Worm (Caenorhabditis elegans) whole organism, L2 larva: ENCODE measurements around the gene C30G12.6.

Source experiments
- C34F6.9 ChIP-seq: fragments of 150-350 bp; optimal IDR thresholded peaks from 2 replicates; lab custom pipeline; 2014; ENCODE audit warnings: missing biosample characterization, missing genetic modification characterization
- F13H6.1 ChIP-seq: sonication (generic microtip); optimal IDR thresholded peaks from 2 replicates; lab custom pipeline; 2016; ENCODE audit warnings: missing genetic modification characterization, missing compliant biosample characterization
- R02D3.7 ChIP-seq: fragments of 150-350 bp; optimal IDR thresholded peaks from 2 replicates; lab custom pipeline; 2014; ENCODE audit warnings: missing biosample characterization, missing genetic modification characterization
- Y55F3AM.14 ChIP-seq: fragments of 200-800 bp; sonication (Bioruptor generic); optimal IDR thresholded peaks from 2 replicates; lab custom pipeline; 2018; ENCODE audit warnings: mild to moderate bottlenecking, missing genetic modification characterization, missing compliant biosample characterization
- ZK546.5 ChIP-seq: sonication (generic microtip); optimal IDR thresholded peaks from 2 replicates; lab custom pipeline; 2017; ENCODE audit warnings: missing biosample characterization, missing genetic modification characterization
- alr-1 ChIP-seq: fragments of 150-350 bp; optimal IDR thresholded peaks from 2 replicates; lab custom pipeline; 2014; ENCODE audit warnings: missing biosample characterization, missing genetic modification characterization
- aly-2 ChIP-seq: fragments of 150-350 bp; optimal IDR thresholded peaks from 2 replicates; lab custom pipeline; 2014; ENCODE audit warnings: missing biosample characterization, missing genetic modification characterization
- ama-1 ChIP-seq: fragments of 150-350 bp; optimal IDR thresholded peaks from 2 replicates; lab custom pipeline; 2018; ENCODE audit warnings: inconsistent platforms
- blmp-1 ChIP-seq: sonication (generic microtip); optimal IDR thresholded peaks from 2 replicates; lab custom pipeline; 2017; ENCODE audit warnings: missing genetic modification characterization, mild to moderate bottlenecking, missing compliant biosample characterization, antibody characterized with exemption, moderate library complexity; ENCODE audit not compliant: insufficient read depth
- ceh-16 ChIP-seq: fragments of 150-350 bp; optimal IDR thresholded peaks from 2 replicates; lab custom pipeline; 2014; ENCODE audit warnings: missing biosample characterization, missing genetic modification characterization
- ceh-82 ChIP-seq: fragments of 150-350 bp; optimal IDR thresholded peaks from 2 replicates; lab custom pipeline; 2014; ENCODE audit warnings: missing biosample characterization, missing genetic modification characterization
- crh-2 ChIP-seq: sonication (generic microtip); optimal IDR thresholded peaks from 2 replicates; lab custom pipeline; 2017; ENCODE audit warnings: missing biosample characterization, missing genetic modification characterization
- dmd-4 ChIP-seq: sonication (generic microtip); optimal IDR thresholded peaks from 2 replicates; lab custom pipeline; 2017; ENCODE audit warnings: missing biosample characterization, missing genetic modification characterization
- egl-27 ChIP-seq: sonication (generic microtip); optimal IDR thresholded peaks from 3 replicates; lab custom pipeline; 2017; ENCODE audit warnings: missing biosample characterization, missing genetic modification reagents, missing genetic modification characterization
- elt-1 ChIP-seq: fragments of 150-350 bp; optimal IDR thresholded peaks from 2 replicates; lab custom pipeline; 2014; ENCODE audit warnings: missing biosample characterization, missing genetic modification characterization
- elt-3 ChIP-seq: sonication (generic microtip); optimal IDR thresholded peaks from 2 replicates; lab custom pipeline; 2017; ENCODE audit warnings: missing biosample characterization, missing genetic modification characterization
- fos-1 ChIP-seq: fragments of 150-350 bp; optimal IDR thresholded peaks from 2 replicates; lab custom pipeline; 2014; ENCODE audit warnings: missing biosample characterization, missing genetic modification characterization
- gmeb-1 ChIP-seq: fragments of 150-350 bp; optimal IDR thresholded peaks from 2 replicates; lab custom pipeline; 2014; ENCODE audit warnings: missing biosample characterization, missing genetic modification characterization
- lin-11 ChIP-seq: fragments of 150-350 bp; sonication (generic microtip); optimal IDR thresholded peaks from 2 replicates; lab custom pipeline; 2014; ENCODE audit warnings: missing biosample characterization, missing genetic modification characterization, inconsistent platforms, mixed read lengths
- lin-13 ChIP-seq: fragments of 150-350 bp; optimal IDR thresholded peaks from 2 replicates; lab custom pipeline; 2014; ENCODE audit warnings: missing biosample characterization, missing genetic modification reagents, missing genetic modification characterization
- lin-39 ChIP-seq: fragments of 150-350 bp; optimal IDR thresholded peaks from 2 replicates; lab custom pipeline; 2014; ENCODE audit warnings: missing biosample characterization, missing genetic modification reagents, missing genetic modification characterization
- lsy-2 ChIP-seq, 2 experiments: fragments of 150-350 bp in 1 of 2; sonication (generic microtip) in 1 of 2; optimal IDR thresholded peaks; 2 replicates each; lab custom pipeline; 2014 to 2017; ENCODE audit warnings: missing biosample characterization in 2 of 2, missing genetic modification characterization in 2 of 2
- mab-5 ChIP-seq: fragments of 150-350 bp; optimal IDR thresholded peaks from 2 replicates; lab custom pipeline; 2014; ENCODE audit warnings: missing biosample characterization, missing genetic modification characterization
- mbf-1 ChIP-seq: sonication (generic microtip); optimal IDR thresholded peaks from 2 replicates; lab custom pipeline; 2017; ENCODE audit warnings: missing biosample characterization, missing genetic modification characterization
- mdl-1 ChIP-seq, 2 experiments: fragments of 150-350 bp in 1 of 2; sonication (generic microtip) in 1 of 2; optimal IDR thresholded peaks; 2 replicates each; lab custom pipeline; 2017; ENCODE audit warnings: missing biosample characterization in 2 of 2, missing genetic modification characterization in 2 of 2
- nhr-10 ChIP-seq: sonication (generic microtip); optimal IDR thresholded peaks from 2 replicates; lab custom pipeline; 2017; ENCODE audit warnings: missing biosample characterization, missing genetic modification characterization
- nhr-11 ChIP-seq: fragments of 150-350 bp; optimal IDR thresholded peaks from 2 replicates; lab custom pipeline; 2014; ENCODE audit warnings: missing biosample characterization, missing genetic modification characterization
- nhr-12 ChIP-seq: fragments of 150-350 bp; optimal IDR thresholded peaks from 2 replicates; lab custom pipeline; 2014; ENCODE audit warnings: missing biosample characterization, missing genetic modification characterization
- nhr-129 ChIP-seq: fragments of 150-350 bp; optimal IDR thresholded peaks from 2 replicates; lab custom pipeline; 2014; ENCODE audit warnings: missing biosample characterization, missing genetic modification characterization
- nhr-21 ChIP-seq: fragments of 150-350 bp; optimal IDR thresholded peaks from 2 replicates; lab custom pipeline; 2014; ENCODE audit warnings: missing biosample characterization, missing genetic modification characterization
- nhr-23 ChIP-seq: fragments of 150-350 bp; optimal IDR thresholded peaks from 2 replicates; lab custom pipeline; 2014; ENCODE audit warnings: missing biosample characterization, missing genetic modification reagents, missing genetic modification characterization
- nhr-237 ChIP-seq: fragments of 150-350 bp; optimal IDR thresholded peaks from 2 replicates; lab custom pipeline; 2014; ENCODE audit warnings: missing biosample characterization, missing genetic modification characterization
- nhr-25 ChIP-seq: fragments of 150-350 bp; sonication (generic microtip); optimal IDR thresholded peaks from 3 replicates; lab custom pipeline; 2014; ENCODE audit warnings: missing biosample characterization, missing genetic modification characterization
- nhr-6 ChIP-seq: fragments of 150-350 bp; optimal IDR thresholded peaks from 2 replicates; lab custom pipeline; 2014; ENCODE audit warnings: missing biosample characterization, missing genetic modification characterization
- nhr-77 ChIP-seq: fragments of 150-350 bp; optimal IDR thresholded peaks from 2 replicates; lab custom pipeline; 2014; ENCODE audit warnings: missing biosample characterization, missing genetic modification characterization
- peb-1 ChIP-seq: fragments of 150-350 bp; optimal IDR thresholded peaks from 2 replicates; lab custom pipeline; 2014; ENCODE audit warnings: missing biosample characterization, missing genetic modification characterization
- sem-4 ChIP-seq: fragments of 150-350 bp; optimal IDR thresholded peaks from 2 replicates; lab custom pipeline; 2014; ENCODE audit warnings: missing biosample characterization, missing genetic modification reagents, missing genetic modification characterization
- skn-1 ChIP-seq: sonication (generic microtip); optimal IDR thresholded peaks from 2 replicates; lab custom pipeline; 2017; ENCODE audit warnings: missing biosample characterization, missing genetic modification characterization
- sma-3 ChIP-seq: sonication (generic microtip); optimal IDR thresholded peaks from 2 replicates; lab custom pipeline; 2016; ENCODE audit warnings: missing genetic modification reagents, missing genetic modification characterization, missing compliant biosample characterization
- sma-9 ChIP-seq, 2 experiments: fragments of 150-350 bp in 1 of 2; sonication (generic microtip) in 1 of 2; optimal IDR thresholded peaks; 2 replicates each; lab custom pipeline; 2014 to 2016; ENCODE audit warnings: missing genetic modification characterization in 2 of 2, mild to moderate bottlenecking in 1 of 2, missing biosample characterization in 1 of 2, missing compliant biosample characterization in 1 of 2, missing genetic modification reagents in 1 of 2, moderate library complexity in 1 of 2
- snpc-4 ChIP-seq: fragments of 150-350 bp; optimal IDR thresholded peaks from 2 replicates; lab custom pipeline; 2014; ENCODE audit warnings: missing biosample characterization, missing genetic modification characterization
- unc-39 ChIP-seq: fragments of 150-350 bp; optimal IDR thresholded peaks from 2 replicates; lab custom pipeline; 2014; ENCODE audit warnings: missing biosample characterization, missing genetic modification characterization
- unc-55 ChIP-seq: fragments of 150-350 bp; sonication (generic microtip); optimal IDR thresholded peaks from 3 replicates; lab custom pipeline; 2014; ENCODE audit warnings: missing biosample characterization, missing genetic modification reagents, missing genetic modification characterization
- unc-62 ChIP-seq: fragments of 150-350 bp; optimal IDR thresholded peaks from 2 replicates; lab custom pipeline; 2014; ENCODE audit warnings: missing biosample characterization, missing genetic modification reagents, missing genetic modification characterization
- zag-1 ChIP-seq: fragments of 150-350 bp; optimal IDR thresholded peaks from 2 replicates; lab custom pipeline; 2014; ENCODE audit warnings: missing biosample characterization, missing genetic modification characterization
- ztf-1 ChIP-seq: fragments of 200-800 bp; sonication (Bioruptor generic); conservative IDR thresholded peaks from 2 replicates; pipeline ENCODE4 v1.3.6; 2022; ENCODE audit warnings: missing genetic modification characterization, missing compliant biosample characterization
- ztf-11 ChIP-seq: sonication (generic microtip); optimal IDR thresholded peaks from 2 replicates; lab custom pipeline; 2017; ENCODE audit warnings: missing biosample characterization, missing genetic modification characterization
- ztf-4 ChIP-seq: fragments of 150-350 bp; optimal IDR thresholded peaks from 2 replicates; lab custom pipeline; 2014; ENCODE audit warnings: missing biosample characterization, missing genetic modification characterization

The C30G12.6 gene

ce11 chrII:7323925-7324324 is 28.1 kb upstream of the C30G12.6 start, which contains the start of gene F21D12.3:
Gene F21D12.3, minus strand, starts transcription at chrII:7324025.
- TF ChIP-seq zag-1 (tag; lab: Kevin White, UChicago) (no peak), ceh-16 (tag; lab: Kevin White, UChicago) (no peak), lsy-2 (tag; optimal IDR thresholded peaks at IDR 0.05; lab: Kevin White, UChicago) (no peak), nhr-11 (tag; lab: Kevin White, UChicago) (no peak), unc-55 (peak; percentile 44), snpc-4 (no peak), mab-5 (tag; lab: Kevin White, UChicago) (no peak)

ce11 chrII:7323317-7323716 is 27.5 kb upstream of the C30G12.6 start:
- TF ChIP-seq elt-3 (tag; lab: Kevin White, UChicago): no peak
- TF ChIP-seq lsy-2 (tag; optimal IDR thresholded peaks at IDR 0.05; lab: Kevin White, UChicago): peak in 1 of 2 experiments; percentile 48
- TF ChIP-seq unc-55: no peak
- TF ChIP-seq mab-5 (tag; lab: Kevin White, UChicago): no peak
- no peak for TF ChIP-seq nhr-12 (tag; lab: Kevin White, UChicago)
- peak; percentile 57 for TF ChIP-seq C34F6.9
- no peak for TF ChIP-seq ceh-16 (tag; lab: Kevin White, UChicago)
- no peak for TF ChIP-seq egl-27 (tag; lab: Kevin White, UChicago)
- no peak for TF ChIP-seq snpc-4
- no peak for TF ChIP-seq nhr-21 (tag; lab: Kevin White, UChicago)
- TF ChIP-seq unc-39 (tag; lab: Kevin White, UChicago): no peak
- no peak for TF ChIP-seq nhr-23 (tag; lab: Kevin White, UChicago)
- no peak for TF ChIP-seq fos-1 (tag; lab: Kevin White, UChicago)
- TF ChIP-seq Y55F3AM.14 (GFP tag; lab: Kevin White, UChicago): no peak
- no peak for TF ChIP-seq peb-1 (tag; lab: Kevin White, UChicago)
- no peak for TF ChIP-seq lin-39
- TF ChIP-seq crh-2: peak; percentile 22
- no peak for TF ChIP-seq skn-1 (tag; lab: Kevin White, UChicago)
- TF ChIP-seq blmp-1 (tag; lab: Kevin White, UChicago): no peak
- TF ChIP-seq ztf-1 (GFP tag; lab: Robert Waterston, UW): no peak
- TF ChIP-seq mbf-1 (tag; lab: Kevin White, UChicago): no peak
- no peak for TF ChIP-seq nhr-25 (tag; lab: Kevin White, UChicago)
- TF ChIP-seq lin-13 (GFP tag; lab: Kevin White, UChicago): peak; percentile 18
- peak; percentile 82 for TF ChIP-seq nhr-129 (tag; lab: Kevin White, UChicago)
- TF ChIP-seq zag-1 (tag; lab: Kevin White, UChicago): no peak
- TF ChIP-seq nhr-237 (tag; lab: Kevin White, UChicago): no peak
- no peak for TF ChIP-seq unc-62 (GFP tag; lab: Kevin White, UChicago)
- TF ChIP-seq ZK546.5 (tag; lab: Kevin White, UChicago): no peak
- TF ChIP-seq lin-11 (tag; lab: Kevin White, UChicago): no peak
- TF ChIP-seq ztf-4 (tag; lab: Kevin White, UChicago): peak; percentile 63
- no peak for TF ChIP-seq ceh-82 (tag; lab: Kevin White, UChicago)
- peak; percentile 84 for TF ChIP-seq sma-9 (GFP tag; optimal IDR thresholded peaks at IDR 0.05; lab: Kevin White, UChicago)
- no peak for TF ChIP-seq sma-9 (tag; optimal IDR thresholded peaks at IDR 0.05; lab: Kevin White, UChicago)
- no peak for TF ChIP-seq sma-3 (GFP tag; lab: Kevin White, UChicago)
- no peak for TF ChIP-seq nhr-11 (tag; lab: Kevin White, UChicago)
- no peak for TF ChIP-seq ztf-11 (tag; lab: Kevin White, UChicago)
- TF ChIP-seq aly-2 (tag; lab: Kevin White, UChicago): no peak
- no peak for TF ChIP-seq alr-1 (tag; lab: Kevin White, UChicago)
- no peak for TF ChIP-seq elt-1 (tag; lab: Kevin White, UChicago)
- no peak for TF ChIP-seq sem-4 (tag; lab: Kevin White, UChicago)
- no peak for TF ChIP-seq nhr-77 (tag; lab: Kevin White, UChicago)
- TF ChIP-seq mdl-1 (tag; optimal IDR thresholded peaks at IDR 0.05; lab: Kevin White, UChicago): peak in 1 of 2 experiments; percentile 25
- TF ChIP-seq R02D3.7 (tag; lab: Kevin White, UChicago): no peak
- TF ChIP-seq nhr-10 (tag; lab: Kevin White, UChicago): no peak
- peak; percentile 53 for TF ChIP-seq nhr-6
- TF ChIP-seq ama-1 (lab: Kevin White, UChicago): no peak
- no peak for TF ChIP-seq gmeb-1 (tag; lab: Kevin White, UChicago)
- TF ChIP-seq F13H6.1 (tag; lab: Kevin White, UChicago): peak; percentile 83
- no peak for TF ChIP-seq dmd-4 (tag; lab: Kevin White, UChicago)
- TF ChIP-seq, all 48 proteins: peak for 10
